Worm (Caenorhabditis elegans) whole organism, early embryonic: Measurements from ENCODE around the gene dhs-24.

Experiments used
- B0310.2 ChIP-seq: sonication (generic microtip); optimal IDR thresholded peaks from 2 replicates; lab custom pipeline; 2016; ENCODE audit warnings: mild to moderate bottlenecking, missing genetic modification characterization, missing compliant biosample characterization
- F13C5.2 ChIP-seq: sonication (generic microtip); optimal IDR thresholded peaks from 2 replicates; lab custom pipeline; 2017; ENCODE audit warnings: mild to moderate bottlenecking, missing genetic modification characterization, inconsistent platforms, missing compliant biosample characterization
- aly-1 ChIP-seq: sonication (generic microtip); optimal IDR thresholded peaks from 2 replicates; lab custom pipeline; 2016; ENCODE audit warnings: missing genetic modification characterization, missing compliant biosample characterization
- ama-1 ChIP-seq: fragments of 150-350 bp; optimal IDR thresholded peaks from 2 replicates; lab custom pipeline; 2014
- ceh-13 ChIP-seq: fragments of 200-800 bp; sonication (Bioruptor generic); optimal IDR thresholded peaks from 2 replicates; lab custom pipeline; 2018; ENCODE audit warnings: mild to moderate bottlenecking, missing genetic modification characterization, missing compliant biosample characterization
- ceh-36 ChIP-seq: sonication (generic microtip); optimal IDR thresholded peaks from 2 replicates; lab custom pipeline; 2016; ENCODE audit warnings: missing genetic modification characterization, inconsistent platforms, missing compliant biosample characterization
- ets-7 ChIP-seq: sonication (generic microtip); optimal IDR thresholded peaks from 2 replicates; lab custom pipeline; 2016; ENCODE audit warnings: missing genotype, missing genetic modification characterization, missing compliant biosample characterization
- flt-1 ChIP-seq: fragments of 200-800 bp; sonication (Bioruptor generic); IDR thresholded peaks from 2 replicates; pipeline ENCODE4 v1.3.6; 2022; ENCODE audit warnings: missing genetic modification characterization, missing compliant biosample characterization
- hmbx-1 ChIP-seq: sonication (generic microtip); optimal IDR thresholded peaks from 2 replicates; lab custom pipeline; 2016; ENCODE audit warnings: mild to moderate bottlenecking, missing genetic modification characterization, missing compliant biosample characterization
- hmg-4 ChIP-seq: fragments of 200-800 bp; sonication (Bioruptor generic); optimal IDR thresholded peaks from 2 replicates; lab custom pipeline; 2018; ENCODE audit warnings: mild to moderate bottlenecking, missing genetic modification characterization, missing compliant biosample characterization
- hnd-1 ChIP-seq: sonication (generic microtip); optimal IDR thresholded peaks from 2 replicates; lab custom pipeline; 2016; ENCODE audit warnings: missing genetic modification characterization, missing compliant biosample characterization
- pes-1 ChIP-seq: fragments of 200-800 bp; sonication (Bioruptor generic); IDR thresholded peaks from 2 replicates; pipeline ENCODE4 v1.3.6; 2022; ENCODE audit warnings: missing genetic modification reagents, missing genetic modification characterization, missing compliant biosample characterization
- scrt-1 ChIP-seq: fragments of 200-800 bp; sonication (Bioruptor generic); IDR thresholded peaks from 2 replicates; pipeline ENCODE4 v1.3.6; 2022; ENCODE audit warnings: missing genetic modification characterization, missing compliant biosample characterization
- sea-1 ChIP-seq: fragments of 200-800 bp; sonication (Bioruptor generic); conservative IDR thresholded peaks from 2 replicates; pipeline ENCODE4 v1.3.6; 2022; ENCODE audit warnings: missing genetic modification characterization, missing compliant biosample characterization
- tbx-11 ChIP-seq: fragments of 200-800 bp; sonication (Bioruptor generic); IDR thresholded peaks from 2 replicates; pipeline ENCODE4 v1.3.6; 2022; ENCODE audit warnings: missing genetic modification characterization, missing compliant biosample characterization
- tbx-37 ChIP-seq: fragments of 200-800 bp; sonication (Bioruptor generic); conservative IDR thresholded peaks from 2 replicates; pipeline ENCODE4 v1.3.6; 2022; ENCODE audit warnings: missing genetic modification reagents, missing genetic modification characterization, missing compliant biosample characterization
- tra-4 ChIP-seq: sonication (generic microtip); optimal IDR thresholded peaks from 2 replicates; lab custom pipeline; 2017; ENCODE audit warnings: missing genetic modification characterization, missing compliant biosample characterization

dhs-24 gene

DNA sequence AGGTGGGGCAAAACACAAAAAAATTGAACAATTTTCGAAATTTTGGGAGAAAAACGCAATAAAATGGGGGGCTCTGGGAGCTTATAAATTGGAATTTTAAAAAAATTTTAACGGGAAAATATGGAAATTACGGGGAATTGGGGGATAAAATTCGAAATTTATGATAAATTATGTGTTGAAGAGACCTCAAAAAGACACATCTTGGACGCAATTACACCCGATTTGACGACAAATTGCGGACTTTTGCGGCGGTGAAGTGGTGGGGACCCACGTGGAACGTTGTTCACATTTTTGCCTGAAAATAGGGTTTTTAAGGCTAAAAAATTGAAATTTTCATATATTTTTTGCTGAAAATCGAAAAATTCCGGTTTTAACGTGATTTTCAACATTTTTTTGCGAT is 37.6 kb downstream of the dhs-24 start:
- TF ChIP-seq F13C5.2 (tag; lab: Kevin White, UChicago) (no peak), scrt-1 (no peak), tbx-11 (GFP tag; lab: Robert Waterston, UW) (no peak), hmbx-1 (tag; lab: Kevin White, UChicago) (no peak), B0310.2 (tag; lab: Kevin White, UChicago) (no peak), ama-1 (lab: Kevin White, UChicago) (no peak), tbx-37 (GFP tag; lab: Robert Waterston, UW) (no peak), sea-1 (GFP tag; lab: Robert Waterston, UW) (no peak), pes-1 (GFP tag; lab: Robert Waterston, UW) (no peak), flt-1 (no peak), tra-4 (no peak), hmg-4 (GFP tag; lab: Kevin White, UChicago) (no peak), aly-1 (tag; lab: Kevin White, UChicago) (no peak), hnd-1 (no peak), ceh-13 (GFP tag; lab: Kevin White, UChicago) (no peak)

DNA sequence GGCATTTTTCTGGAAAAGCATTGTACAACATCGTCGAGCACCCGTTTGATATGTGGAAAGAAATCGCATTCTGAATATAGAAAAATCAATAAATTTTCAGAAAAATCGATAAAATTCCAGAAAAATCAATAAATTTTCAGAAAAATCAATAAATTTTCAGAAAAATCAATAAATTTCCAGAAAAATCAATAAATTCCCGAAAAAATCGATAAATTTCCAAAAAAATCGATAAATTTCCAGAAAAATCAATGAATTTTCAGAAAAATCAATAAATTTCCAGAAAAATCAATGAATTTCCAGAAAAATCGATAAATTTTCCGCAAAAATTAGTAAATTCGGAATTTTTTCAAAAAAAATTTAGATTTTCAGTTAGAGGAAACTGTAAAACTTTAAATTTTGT is 39.1 kb downstream of the dhs-24 start, which contains the start of gene fars-2:
Gene fars-2, minus strand, starts transcription at position 70 of the 400 bp plus-strand sequence.
- TF ChIP-seq hnd-1 (no peak), aly-1 (tag; lab: Kevin White, UChicago) (no peak), hmbx-1 (tag; lab: Kevin White, UChicago) (no peak), ets-7 (tag; lab: Kevin White, UChicago) (no peak)

DNA sequence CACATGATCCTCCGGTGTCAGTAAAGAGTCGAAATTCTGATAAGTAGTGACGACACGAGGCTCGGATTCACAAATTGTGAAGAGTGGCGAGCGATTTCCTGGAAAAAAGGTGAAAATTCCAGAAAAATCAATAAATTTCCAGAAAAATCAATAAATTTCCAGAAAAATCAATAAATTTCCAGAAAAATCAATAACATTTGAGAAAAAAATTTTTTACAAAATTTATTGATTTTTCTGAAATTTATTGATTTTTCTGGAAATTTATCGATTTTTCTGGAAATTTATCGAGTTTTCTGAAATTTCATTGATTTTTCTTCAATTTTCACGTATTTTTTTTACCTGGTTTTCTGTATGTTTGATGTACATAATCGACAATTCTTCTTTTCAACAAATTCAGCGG is 40.4 kb downstream of the dhs-24 start:
- TF ChIP-seq hmbx-1 (tag; lab: Kevin White, UChicago) (no peak), aly-1 (tag; lab: Kevin White, UChicago) (no peak), scrt-1 (no peak), tbx-11 (GFP tag; lab: Robert Waterston, UW) (no peak), tra-4 (no peak), B0310.2 (tag; lab: Kevin White, UChicago) (no peak), sea-1 (GFP tag; lab: Robert Waterston, UW) (no peak), F13C5.2 (tag; lab: Kevin White, UChicago) (no peak), hmg-4 (GFP tag; lab: Kevin White, UChicago) (no peak), tbx-37 (GFP tag; lab: Robert Waterston, UW) (no peak), ama-1 (lab: Kevin White, UChicago) (no peak), ceh-13 (GFP tag; lab: Kevin White, UChicago) (no peak), pes-1 (GFP tag; lab: Robert Waterston, UW) (no peak), ceh-36 (tag; lab: Kevin White, UChicago) (no peak), hnd-1 (no peak), flt-1 (no peak), ets-7 (tag; lab: Kevin White, UChicago) (no peak)

DNA sequence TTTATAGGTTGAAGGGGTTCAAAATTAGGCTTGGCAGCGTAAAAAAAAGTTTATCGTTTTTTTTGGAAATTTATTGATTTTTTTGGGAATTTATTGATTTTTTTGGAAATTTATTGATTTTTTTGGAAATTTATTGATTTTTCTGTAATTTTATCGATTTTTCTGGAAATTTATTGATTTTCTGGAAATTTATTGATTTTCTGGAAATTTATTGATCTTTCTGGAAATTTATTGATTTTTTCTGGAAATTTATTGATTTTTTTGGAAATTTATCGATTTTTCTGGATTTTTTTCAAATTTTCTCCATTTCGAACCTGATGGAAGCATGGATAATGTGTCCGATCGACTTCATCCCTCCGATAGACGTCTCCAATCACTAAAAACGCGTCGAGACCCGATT is 41.6 kb downstream of the dhs-24 start:
- TF ChIP-seq ceh-36 (tag; lab: Kevin White, UChicago) (no peak), pes-1 (GFP tag; lab: Robert Waterston, UW) (no peak), ceh-13 (GFP tag; lab: Kevin White, UChicago) (no peak), tra-4 (no peak), ets-7 (tag; lab: Kevin White, UChicago) (no peak), hnd-1 (no peak), sea-1 (GFP tag; lab: Robert Waterston, UW) (no peak), hmbx-1 (tag; lab: Kevin White, UChicago) (no peak), F13C5.2 (tag; lab: Kevin White, UChicago) (no peak), B0310.2 (tag; lab: Kevin White, UChicago) (no peak), ama-1 (lab: Kevin White, UChicago) (no peak), tbx-11 (GFP tag; lab: Robert Waterston, UW) (no peak), flt-1 (no peak), scrt-1 (no peak), hmg-4 (GFP tag; lab: Kevin White, UChicago) (no peak), tbx-37 (GFP tag; lab: Robert Waterston, UW) (no peak)

DNA sequence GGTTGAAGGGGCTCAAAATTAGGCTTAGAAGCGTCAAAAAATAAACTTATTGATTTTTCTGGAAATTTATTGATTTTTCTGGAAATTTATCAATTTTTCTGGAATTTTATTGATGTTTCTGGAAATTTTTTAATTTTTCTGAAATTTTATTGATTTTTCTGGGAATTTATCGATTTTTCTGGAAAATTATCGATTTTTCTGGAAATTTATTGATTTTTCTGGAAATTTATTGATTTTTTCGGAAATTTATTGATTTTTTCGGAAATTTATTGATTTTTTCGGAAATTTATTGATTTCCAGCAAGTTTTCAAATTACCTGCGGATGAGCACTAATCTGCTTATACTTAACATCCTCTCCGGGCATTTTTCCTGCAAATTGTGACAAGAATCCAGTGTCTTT is 44.6 kb downstream of the dhs-24 start:
- no peak for TF ChIP-seq hnd-1
- TF ChIP-seq B0310.2 (tag; lab: Kevin White, UChicago), result no peak
- TF ChIP-seq ets-7 (tag; lab: Kevin White, UChicago), result no peak
- TF ChIP-seq ama-1 (lab: Kevin White, UChicago), result no peak
- no peak for TF ChIP-seq tbx-37 (GFP tag; lab: Robert Waterston, UW)
- TF ChIP-seq ceh-36 (tag; lab: Kevin White, UChicago), result no peak
- no peak for TF ChIP-seq tra-4
- TF ChIP-seq hmbx-1 (tag; lab: Kevin White, UChicago), result no peak
- TF ChIP-seq scrt-1, result no peak
- no peak for TF ChIP-seq F13C5.2 (tag; lab: Kevin White, UChicago)
- no peak for TF ChIP-seq tbx-11 (GFP tag; lab: Robert Waterston, UW)
- no peak for TF ChIP-seq sea-1 (GFP tag; lab: Robert Waterston, UW)
- no peak for TF ChIP-seq pes-1 (GFP tag; lab: Robert Waterston, UW)
- TF ChIP-seq ceh-13 (GFP tag; lab: Kevin White, UChicago), result no peak
- no peak for TF ChIP-seq hmg-4 (GFP tag; lab: Kevin White, UChicago)
- no peak for TF ChIP-seq flt-1

DNA sequence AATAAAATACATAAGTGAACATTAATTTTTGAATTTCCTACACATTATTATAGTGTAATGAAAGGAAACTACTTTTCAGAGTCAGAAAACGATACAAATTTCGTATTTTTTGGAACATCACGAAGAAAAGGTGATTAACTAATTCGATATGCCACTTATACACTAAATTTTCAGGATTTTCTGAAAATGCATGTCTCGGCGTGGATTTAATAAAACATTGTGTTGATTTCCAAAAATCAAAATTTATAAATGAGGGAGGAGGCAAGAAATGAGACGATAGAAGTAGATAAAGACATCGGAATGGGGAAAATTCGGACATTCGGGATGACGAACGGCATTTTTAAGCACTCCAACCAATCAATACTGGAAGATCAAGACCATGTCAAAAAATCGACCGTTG is 47.3 kb downstream of the dhs-24 start, which contains the start of gene Y116F11B.14:
Gene Y116F11B.14, plus strand, starts transcription at position 301 of the 400 bp plus-strand sequence.
- no peak for TF ChIP-seq ceh-36 (tag; lab: Kevin White, UChicago)
- no peak for TF ChIP-seq sea-1 (GFP tag; lab: Robert Waterston, UW)
- TF ChIP-seq tbx-11 (GFP tag; lab: Robert Waterston, UW), result no peak
- no peak for TF ChIP-seq scrt-1
- TF ChIP-seq hmg-4 (GFP tag; lab: Kevin White, UChicago), result no peak
- TF ChIP-seq flt-1, result no peak
- no peak for TF ChIP-seq ets-7 (tag; lab: Kevin White, UChicago)

DNA sequence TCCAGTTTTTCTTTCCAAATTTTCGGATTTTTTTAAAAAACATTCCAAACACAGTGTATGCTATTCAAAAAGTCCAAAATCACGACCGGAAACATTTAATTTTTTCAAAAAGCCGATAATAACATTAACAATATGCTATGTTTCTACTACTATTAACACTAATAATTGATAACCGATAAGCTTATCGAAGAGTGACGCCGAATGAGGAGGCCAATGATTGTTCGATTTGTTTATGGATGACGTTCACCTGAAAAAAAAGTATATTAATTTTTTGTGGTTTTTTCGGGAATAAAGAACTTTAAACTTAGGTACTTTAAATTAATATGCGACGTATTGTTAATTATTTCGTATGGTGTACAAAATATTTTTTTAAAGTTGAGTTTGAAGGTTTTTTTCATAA is 48.4 kb downstream of the dhs-24 start:
- no peak for TF ChIP-seq B0310.2 (tag; lab: Kevin White, UChicago)
